Fruit fly (Drosophila melanogaster) whole organism, embryonic: ENCODE data around the gene VGlut.

ENCODE experiments used
- Abd-B ChIP-seq: fragments of 200-800 bp; sonication (Bioruptor generic); optimal IDR thresholded peaks from 2 replicates; lab custom pipeline; 2018; ENCODE audit warnings: missing biosample characterization, mild to moderate bottlenecking, missing genetic modification characterization, moderate library complexity
- Ada2b ChIP-seq: fragments of 200-800 bp; sonication (Bioruptor generic); IDR thresholded peaks from 2 replicates; pipeline ENCODE4 v1.3.6; 2022; ENCODE audit warnings: missing biosample characterization, missing genetic modification characterization
- Asciz ChIP-seq: fragments of 200-800 bp; sonication (Bioruptor generic); optimal IDR thresholded peaks from 2 replicates; lab custom pipeline; 2017; ENCODE audit warnings: missing biosample characterization, mild to moderate bottlenecking, missing genetic modification characterization, missing genetic modification reagents
- Bgb ChIP-seq: fragments of 200-800 bp; sonication (Bioruptor generic); IDR thresholded peaks from 2 replicates; pipeline ENCODE4 v1.3.6; 2022; ENCODE audit warnings: missing biosample characterization, missing genetic modification characterization; ENCODE audit not compliant: partially characterized antibody
- C15 ChIP-seq: fragments of 200-800 bp; sonication (Bioruptor generic); IDR thresholded peaks from 3 replicates; pipeline ENCODE4 v1.3.6; 2022; ENCODE audit warnings: missing biosample characterization, missing genetic modification characterization
- CG10462 ChIP-seq: fragments of 200-800 bp; sonication (Bioruptor generic); optimal IDR thresholded peaks from 2 replicates; lab custom pipeline; 2016; ENCODE audit warnings: missing biosample characterization, missing genetic modification characterization
- CG13123 ChIP-seq: fragments of 200-800 bp; sonication (Bioruptor generic); optimal IDR thresholded peaks from 2 replicates; lab custom pipeline; 2016; ENCODE audit warnings: missing biosample characterization, missing genetic modification characterization
- CG13424 ChIP-seq: fragments of 200-800 bp; sonication (Bioruptor generic); optimal IDR thresholded peaks from 2 replicates; lab custom pipeline; 2019; ENCODE audit warnings: missing biosample characterization, mild to moderate bottlenecking, missing genetic modification characterization, moderate library complexity
- CG13624 ChIP-seq: fragments of 200-800 bp; sonication (Bioruptor generic); optimal IDR thresholded peaks from 2 replicates; lab custom pipeline; 2016; ENCODE audit warnings: missing biosample characterization, missing genetic modification characterization
- CG14667 ChIP-seq: fragments of 200-800 bp; sonication (Bioruptor generic); IDR thresholded peaks from 2 replicates; pipeline ENCODE4 v1.3.6; 2022; ENCODE audit warnings: missing biosample characterization, missing genetic modification characterization
- CG14965 ChIP-seq: fragments of 200-800 bp; sonication (Bioruptor generic); optimal IDR thresholded peaks from 2 replicates; lab custom pipeline; 2016; ENCODE audit warnings: missing biosample characterization, missing genetic modification characterization, borderline replicate concordance
- CG16815 ChIP-seq: fragments of 200-800 bp; sonication (Bioruptor generic); optimal IDR thresholded peaks from 3 replicates; lab custom pipeline; 2017; ENCODE audit warnings: missing biosample characterization, mild to moderate bottlenecking, missing genetic modification characterization
- CG18262 ChIP-seq: fragments of 200-800 bp; optimal IDR thresholded peaks from 3 replicates; lab custom pipeline; 2019; ENCODE audit warnings: missing biosample characterization, mild to moderate bottlenecking, missing genetic modification characterization, moderate library complexity
- CG3065 ChIP-seq: fragments of 200-800 bp; sonication (Bioruptor generic); optimal IDR thresholded peaks from 2 replicates; lab custom pipeline; 2016; ENCODE audit warnings: missing biosample characterization, missing genetic modification characterization
- CG3726 ChIP-seq: fragments of 200-800 bp; sonication (Bioruptor generic); IDR thresholded peaks from 3 replicates; pipeline ENCODE4, ENCODE4 v1.3.6; 2022; ENCODE audit warnings: missing biosample characterization, missing genetic modification characterization
- CG4404 ChIP-seq: fragments of 200-800 bp; sonication (Bioruptor generic); IDR thresholded peaks from 2 replicates; pipeline ENCODE4 v1.3.6; 2022; ENCODE audit warnings: missing biosample characterization, missing genetic modification characterization
- CG4820 ChIP-seq: fragments of 200-800 bp; sonication (Bioruptor generic); optimal IDR thresholded peaks from 3 replicates; lab custom pipeline; 2016; ENCODE audit warnings: missing biosample characterization, missing genetic modification characterization
- CG7745 ChIP-seq: fragments of 200-800 bp; sonication (Bioruptor generic); optimal IDR thresholded peaks from 2 replicates; lab custom pipeline; 2018; ENCODE audit warnings: missing biosample characterization, mild to moderate bottlenecking, missing genetic modification characterization, moderate library complexity
- CG8290 ChIP-seq, 3 experiments: fragments of 200-800 bp; sonication (Bioruptor generic); optimal IDR thresholded peaks; 2 replicates each; lab custom pipeline; 2016 to 2019; ENCODE audit warnings: missing biosample characterization in 3 of 3, missing genetic modification characterization in 3 of 3, mild to moderate bottlenecking in 2 of 3, moderate library complexity in 1 of 3
- CG9215 ChIP-seq: fragments of 200-800 bp; sonication (Bioruptor generic); IDR thresholded peaks from 2 replicates; pipeline ENCODE4 v1.3.6; 2022; ENCODE audit warnings: missing biosample characterization, missing genetic modification characterization
- CG9609 ChIP-seq: fragments of 200-800 bp; sonication (Bioruptor generic); optimal IDR thresholded peaks from 3 replicates; lab custom pipeline; 2016; ENCODE audit warnings: missing biosample characterization, missing genetic modification characterization
- Dek ChIP-seq: fragments of 200-800 bp; sonication (Bioruptor generic); optimal IDR thresholded peaks from 3 replicates; lab custom pipeline; 2019; ENCODE audit warnings: missing biosample characterization, mild to moderate bottlenecking, missing genetic modification characterization, moderate library complexity
- Doc2 ChIP-seq: fragments of 200-800 bp; sonication (Bioruptor generic); IDR thresholded peaks from 2 replicates; pipeline ENCODE4 v1.3.6; 2022; ENCODE audit warnings: missing biosample characterization, missing genetic modification characterization
- Hmx ChIP-seq: fragments of 200-800 bp; sonication (Bioruptor generic); optimal IDR thresholded peaks from 2 replicates; lab custom pipeline; 2016; ENCODE audit warnings: missing biosample characterization, missing genetic modification characterization
- Max ChIP-seq: fragments of 200-800 bp; sonication (Bioruptor generic); optimal IDR thresholded peaks from 2 replicates; lab custom pipeline; 2016; ENCODE audit warnings: missing biosample characterization, mild to moderate bottlenecking, missing genetic modification characterization
- Poxn ChIP-seq: fragments of 200-800 bp; sonication (Bioruptor generic); IDR thresholded peaks from 2 replicates; pipeline ENCODE4 v1.3.6; 2022; ENCODE audit warnings: missing biosample characterization, missing genetic modification characterization
- Sin3A ChIP-seq: fragments of >200 bp; optimal IDR thresholded peaks from 2 replicates; lab custom pipeline; 2018
- Stat92E ChIP-seq, 3 experiments: fragments of >200 bp in 2 of 3; fragments of 200-800 bp in 1 of 3; sonication (Bioruptor generic) in 1 of 3; optimal IDR thresholded peaks; 2 replicates each; lab custom pipeline; 2017 to 2019; ENCODE audit warnings: missing biosample characterization in 3 of 3, missing genetic modification characterization in 3 of 3, mild to moderate bottlenecking in 1 of 3, moderate library complexity in 1 of 3
- Xbp1 ChIP-seq: fragments of 200-800 bp; sonication (Bioruptor generic); optimal IDR thresholded peaks from 3 replicates; lab custom pipeline; 2016; ENCODE audit warnings: missing biosample characterization, mild to moderate bottlenecking, missing genetic modification characterization
- chif ChIP-seq, 2 experiments: fragments of 200-800 bp; sonication (Bioruptor generic); optimal IDR thresholded peaks; 3 replicates each; lab custom pipeline; 2016; ENCODE audit warnings: missing biosample characterization in 2 of 2, missing genetic modification characterization in 2 of 2
- chinmo ChIP-seq: fragments of 200-800 bp; sonication (Bioruptor generic); IDR thresholded peaks from 4 replicates; pipeline ENCODE4 v1.3.6; 2022; ENCODE audit warnings: missing biosample characterization, missing genetic modification characterization; ENCODE audit not compliant: partially characterized antibody
- crp ChIP-seq, 2 experiments: fragments of 200-800 bp; sonication (Bioruptor generic); optimal IDR thresholded peaks; 2 replicates in 1 of 2; 3 replicates in 1 of 2; lab custom pipeline; 2017; ENCODE audit warnings: missing biosample characterization in 2 of 2, missing genetic modification characterization in 2 of 2, mild to moderate bottlenecking in 1 of 2, moderate library complexity in 1 of 2
- dati ChIP-seq: fragments of 200-800 bp; sonication (Bioruptor generic); IDR thresholded peaks from 2 replicates; pipeline ENCODE4 v1.3.6; 2022; ENCODE audit warnings: missing biosample characterization, missing genetic modification characterization
- grau ChIP-seq: fragments of 200-800 bp; optimal IDR thresholded peaks from 3 replicates; lab custom pipeline; 2019; ENCODE audit warnings: missing biosample characterization, mild to moderate bottlenecking, missing genetic modification characterization, moderate library complexity
- grn ChIP-seq: fragments of 200-800 bp; sonication (Bioruptor generic); optimal IDR thresholded peaks from 3 replicates; lab custom pipeline; 2017; ENCODE audit warnings: missing biosample characterization, missing genetic modification characterization
- inv ChIP-seq: fragments of 200-800 bp; sonication (Bioruptor generic); IDR thresholded peaks from 2 replicates; pipeline ENCODE4 v1.3.6; 2022; ENCODE audit warnings: missing biosample characterization, missing genetic modification characterization; ENCODE audit not compliant: partially characterized antibody
- lilli ChIP-seq: fragments of 200-800 bp; sonication (Bioruptor generic); optimal IDR thresholded peaks from 3 replicates; lab custom pipeline; 2016; ENCODE audit warnings: missing biosample characterization, missing genetic modification characterization
- luna ChIP-seq: fragments of 200-800 bp; sonication (Bioruptor generic); optimal IDR thresholded peaks from 2 replicates; lab custom pipeline; 2016; ENCODE audit warnings: missing biosample characterization, missing genetic modification characterization
- nau ChIP-seq: fragments of 200-800 bp; sonication (Bioruptor generic); optimal IDR thresholded peaks from 3 replicates; lab custom pipeline; 2017; ENCODE audit warnings: missing biosample characterization, mild to moderate bottlenecking, missing genetic modification characterization, missing genetic modification reagents
- peb ChIP-seq: fragments of 200-800 bp; sonication (Bioruptor generic); IDR thresholded peaks from 2 replicates; pipeline ENCODE4 v1.3.6; 2022; ENCODE audit warnings: missing biosample characterization, missing genetic modification characterization
- pzg ChIP-seq: fragments of 200-800 bp; sonication (Bioruptor generic); optimal IDR thresholded peaks from 3 replicates; lab custom pipeline; 2018; ENCODE audit warnings: missing biosample characterization, mild to moderate bottlenecking, missing genetic modification characterization, moderate library complexity
- run ChIP-seq: fragments of 200-800 bp; sonication (Bioruptor generic); optimal IDR thresholded peaks from 3 replicates; lab custom pipeline; 2018; ENCODE audit warnings: missing biosample characterization, mild to moderate bottlenecking, missing genetic modification characterization
- sima ChIP-seq: fragments of 200-800 bp; sonication (Bioruptor generic); optimal IDR thresholded peaks from 2 replicates; lab custom pipeline; 2016; ENCODE audit warnings: missing biosample characterization, missing genetic modification characterization
- slou ChIP-seq: fragments of 200-800 bp; sonication (Bioruptor generic); optimal IDR thresholded peaks from 3 replicates; lab custom pipeline; 2016; ENCODE audit warnings: missing biosample characterization, missing genetic modification characterization
- so ChIP-seq: fragments of 200-800 bp; sonication (Bioruptor generic); IDR thresholded peaks from 3 replicates; pipeline ENCODE4 v1.3.6; 2022; ENCODE audit warnings: missing biosample characterization, missing genetic modification characterization
- toy ChIP-seq: fragments of 200-800 bp; sonication (Bioruptor generic); IDR thresholded peaks from 2 replicates; pipeline ENCODE4 v1.3.6; 2022; ENCODE audit warnings: missing biosample characterization, missing genetic modification characterization
- unpg ChIP-seq: fragments of 200-800 bp; sonication (Bioruptor generic); optimal IDR thresholded peaks from 3 replicates; lab custom pipeline; 2018; ENCODE audit warnings: missing biosample characterization, mild to moderate bottlenecking, missing genetic modification characterization, moderate library complexity
- wdn ChIP-seq: fragments of 200-800 bp; sonication (Bioruptor generic); IDR thresholded peaks from 2 replicates; pipeline ENCODE4 v1.3.6; 2022; ENCODE audit warnings: missing biosample characterization, missing genetic modification characterization
- zf30C ChIP-seq: fragments of 200-800 bp; sonication (Bioruptor generic); optimal IDR thresholded peaks from 3 replicates; lab custom pipeline; 2018; ENCODE audit warnings: missing biosample characterization, mild to moderate bottlenecking, missing genetic modification characterization

VGlut gene

dm6 chr2L:2375655-2376417, 24.3 kb upstream of the VGlut start, which contains the start of gene Atxn7 (continued):
- TF ChIP-seq luna: no peak
- TF ChIP-seq Abd-B (GFP tag; lab: Kevin White, UChicago): peak; percentile 10
- peak; percentile 76 for TF ChIP-seq Asciz (GFP tag; lab: Kevin White, UChicago)
- peak; percentile 63 for TF ChIP-seq lilli
- no peak for TF ChIP-seq Doc2 (GFP tag; lab: Robert Waterston, UW)
- peak; percentile 10 for TF ChIP-seq Hmx (GFP tag; lab: Kevin White, UChicago)
- TF ChIP-seq CG13123: no peak
- TF ChIP-seq crp (GFP tag; optimal IDR thresholded peaks at IDR 0.05; lab: Kevin White, UChicago): peak; percentile 74 to 99
- TF ChIP-seq CG13624 (GFP tag; lab: Kevin White, UChicago): peak; percentile 74
- TF ChIP-seq zf30C (GFP tag; lab: Kevin White, UChicago): peak; percentile 27
- TF ChIP-seq dati (GFP tag; lab: Robert Waterston, UW): no peak
- TF ChIP-seq nau: peak; percentile 48
- peak; percentile 42; the same call in 1 of the 2 replicates for TF ChIP-seq Ada2b (GFP tag; lab: Robert Waterston, UW)
- no peak for TF ChIP-seq Stat92E (GFP tag; optimal IDR thresholded peaks at IDR 0.05; lab: Kevin White, UChicago)
- no peak for TF ChIP-seq Poxn (GFP tag; lab: Robert Waterston, UW)
- no peak for TF ChIP-seq slou
- TF ChIP-seq wdn (GFP tag; lab: Robert Waterston, UW): peak; percentile 44; the same call in 1 of the 2 replicates
- no peak for TF ChIP-seq toy (GFP tag; lab: Robert Waterston, UW)
- no peak for TF ChIP-seq CG9215 (GFP tag; lab: Robert Waterston, UW)
- peak; percentile 44 for TF ChIP-seq CG13424
- no peak for TF ChIP-seq CG14965
- peak; percentile 52 for TF ChIP-seq so (GFP tag; lab: Robert Waterston, UW)
- peak; percentile 70 for TF ChIP-seq grau (tag; lab: Kevin White, UChicago)
- no peak for TF ChIP-seq run (tag; lab: Kevin White, UChicago)
- peak; percentile 99 for TF ChIP-seq CG7745 (tag; lab: Kevin White, UChicago)
- TF ChIP-seq unpg: peak; percentile 80
- no peak for TF ChIP-seq CG4404
- peak; percentile 99 for TF ChIP-seq chinmo (GFP tag; lab: Robert Waterston, UW)
- peak; percentile 31 for TF ChIP-seq grn (GFP tag; lab: Kevin White, UChicago)
- TF ChIP-seq C15 (GFP tag; lab: Robert Waterston, UW): no peak
- 0 out of 2 replicates have a peak, but pooled peaks have one; percentile 8 for TF ChIP-seq peb (GFP tag; lab: Robert Waterston, UW)
- no peak for TF ChIP-seq CG3726 (GFP tag; lab: Robert Waterston, UW)
- TF ChIP-seq CG3065 (GFP tag; lab: Kevin White, UChicago): peak; percentile 40
- peak; percentile 37 for TF ChIP-seq Max (GFP tag; lab: Kevin White, UChicago)
- TF ChIP-seq CG4820: peak; percentile 46
- TF ChIP-seq Sin3A (lab: Kevin White, UChicago): peak; percentile 34
- TF ChIP-seq CG18262: peak; percentile 58
- TF ChIP-seq CG9609 (GFP tag; lab: Kevin White, UChicago): peak; percentile 42
- no peak for TF ChIP-seq CG14667 (GFP tag; lab: Robert Waterston, UW)
- peak; percentile 64 for TF ChIP-seq pzg (GFP tag; lab: Kevin White, UChicago)
- peak; percentile 98 for TF ChIP-seq Bgb (GFP tag; lab: Robert Waterston, UW)
- TF ChIP-seq chif (GFP tag; optimal IDR thresholded peaks at IDR 0.05; lab: Kevin White, UChicago): peak; percentile 37 to 52
- peak; percentile 45 for TF ChIP-seq Xbp1 (GFP tag; lab: Kevin White, UChicago)
- no peak for TF ChIP-seq CG16815
- TF ChIP-seq Dek (tag; lab: Kevin White, UChicago): peak; percentile 54
- no peak for TF ChIP-seq sima (GFP tag; lab: Kevin White, UChicago)
- TF ChIP-seq CG8290 (GFP tag; optimal IDR thresholded peaks at IDR 0.05; lab: Kevin White, UChicago): peak; percentile 35
- TF ChIP-seq CG8290 (tag; optimal IDR thresholded peaks at IDR 0.05; lab: Kevin White, UChicago): peak; percentile 72 to 80
- TF ChIP-seq CG10462: peak; percentile 57
- TF ChIP-seq inv (GFP tag; lab: Robert Waterston, UW): peak; percentile 93
